Worm (Caenorhabditis elegans) whole organism, L4/young adult: ENCODE data around the gene crh-2.

Source experiments
- W03F9.2 ChIP-seq: fragments of 150-350 bp; optimal IDR thresholded peaks from 2 replicates; lab custom pipeline; 2014; ENCODE audit warnings: missing biosample characterization, missing genetic modification characterization
- dao-5 ChIP-seq: sonication (generic microtip); optimal IDR thresholded peaks from 2 replicates; lab custom pipeline; 2016; ENCODE audit warnings: missing genotype, missing genetic modification characterization, moderate library complexity, missing compliant biosample characterization

- TF ChIP-seq W03F9.2 (tag; lab: Kevin White, UChicago) (no peak), dao-5 (tag; lab: Kevin White, UChicago) (no peak)
Measured at ce11 chrII:5218349-5218748, 31.0 kb upstream of the crh-2 start.
